Worm (Caenorhabditis elegans) whole organism, mixed stage, embryonic: Measurements from ENCODE around the gene irld-17.

Source experiments
- ceh-83 ChIP-seq: fragments of 200-800 bp; sonication (Bioruptor generic); optimal IDR thresholded peaks from 2 replicates; lab custom pipeline; 2018; ENCODE audit warnings: mild to moderate bottlenecking, missing genetic modification characterization, missing compliant biosample characterization
- ham-2 ChIP-seq: fragments of 200-800 bp; sonication (Bioruptor generic); optimal IDR thresholded peaks from 2 replicates; lab custom pipeline; 2018; ENCODE audit warnings: mild to moderate bottlenecking, missing genetic modification characterization, missing compliant biosample characterization
- pha-4 ChIP-seq: fragments of 150-350 bp; optimal IDR thresholded peaks from 2 replicates; lab custom pipeline; 2018; ENCODE audit warnings: missing biosample characterization, missing genetic modification reagents, missing genetic modification characterization
- sptf-1 ChIP-seq: sonication (generic microtip); optimal IDR thresholded peaks from 2 replicates; lab custom pipeline; 2017; ENCODE audit warnings: mild to moderate bottlenecking, missing genetic modification characterization, moderate library complexity, missing compliant biosample characterization
- unc-39 ChIP-seq: fragments of 150-350 bp; optimal IDR thresholded peaks from 2 replicates; lab custom pipeline; 2014; ENCODE audit warnings: missing biosample characterization, missing genetic modification characterization
- unc-62 ChIP-seq: fragments of 150-350 bp; optimal IDR thresholded peaks from 2 replicates; lab custom pipeline; 2014; ENCODE audit warnings: missing biosample characterization, missing genetic modification reagents, missing genetic modification characterization

DNA sequence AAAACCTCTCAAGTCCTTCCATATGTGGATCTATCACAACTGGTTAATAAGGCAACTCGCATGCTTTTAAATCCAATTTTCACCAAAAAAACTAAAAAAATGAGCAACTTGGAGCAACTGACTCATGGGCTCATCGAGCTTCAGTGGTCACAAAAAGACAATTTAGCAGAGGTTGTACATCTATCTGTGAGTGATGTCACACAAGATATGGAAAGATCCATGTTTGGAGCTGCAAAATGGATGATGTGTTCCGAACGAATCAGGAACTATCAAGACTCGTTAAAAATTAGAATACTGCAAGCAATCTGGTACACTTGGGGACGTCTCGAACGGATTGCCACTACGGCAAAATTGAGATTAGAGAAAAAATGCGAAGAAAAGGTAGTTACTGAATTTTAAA, 20.2 kb upstream of the irld-17 start:
- TF ChIP-seq ceh-83 (GFP tag; lab: Kevin White, UChicago), result no peak
- no peak for TF ChIP-seq unc-62 (GFP tag; lab: Kevin White, UChicago)
- no peak for TF ChIP-seq ham-2 (GFP tag; lab: Kevin White, UChicago)
- TF ChIP-seq unc-39, result no peak
- TF ChIP-seq pha-4 (tag; lab: Kevin White, UChicago), result no peak
- no peak for TF ChIP-seq sptf-1
